Worm (Caenorhabditis elegans) whole organism, young adult: ENCODE measurements around the gene C49F5.7.
A peak's percentile ranks its signal among the peaks of the same experiment; 100 is the strongest.

Experiments
- B0035.1 ChIP-seq: sonication (generic microtip); optimal IDR thresholded peaks from 2 replicates; lab custom pipeline; 2016; ENCODE audit warnings: missing genetic modification characterization, mild to moderate bottlenecking, missing compliant biosample characterization, missing genotype, missing genetic modification reagents
- D2030.7 ChIP-seq: fragments of 200-800 bp; sonication (Bioruptor generic); IDR thresholded peaks from 2 replicates; pipeline ENCODE4 v1.3.6; 2022; ENCODE audit warnings: missing genetic modification reagents, missing genetic modification characterization, missing compliant biosample characterization
- F57A8.1 ChIP-seq: fragments of 200-800 bp; sonication (Bioruptor generic); optimal IDR thresholded peaks from 2 replicates; lab custom pipeline; 2018; ENCODE audit warnings: mild to moderate bottlenecking, missing genetic modification characterization, moderate library complexity, missing compliant biosample characterization
- F57C9.4 ChIP-seq: sonication (generic microtip); optimal IDR thresholded peaks from 2 replicates; lab custom pipeline; 2017; ENCODE audit warnings: mild to moderate bottlenecking, missing genetic modification characterization, missing compliant biosample characterization
- T07F8.4 ChIP-seq: sonication (generic microtip); optimal IDR thresholded peaks from 2 replicates; lab custom pipeline; 2016; ENCODE audit warnings: mild to moderate bottlenecking, missing genetic modification characterization, moderate library complexity, missing compliant biosample characterization
- T26A5.8 ChIP-seq: sonication (generic microtip); optimal IDR thresholded peaks from 2 replicates; lab custom pipeline; 2016; ENCODE audit warnings: missing genetic modification characterization, missing compliant biosample characterization
- Y53G8AR.9 ChIP-seq: fragments of 200-800 bp; sonication (Bioruptor generic); conservative IDR thresholded peaks from 2 replicates; pipeline ENCODE4 v1.3.6; 2022; ENCODE audit warnings: missing genetic modification reagents, missing genetic modification characterization, missing compliant biosample characterization
- Y56A3A.18 ChIP-seq: fragments of 200-800 bp; sonication (Bioruptor generic); IDR thresholded peaks from 2 replicates; pipeline ENCODE4 v1.3.6; 2022; ENCODE audit warnings: missing genetic modification reagents, missing genetic modification characterization, missing compliant biosample characterization
- akir-1 ChIP-seq: fragments of 200-800 bp; sonication (Bioruptor generic); optimal IDR thresholded peaks from 2 replicates; lab custom pipeline; 2018; ENCODE audit warnings: mild to moderate bottlenecking, missing genetic modification characterization, moderate library complexity, missing compliant biosample characterization
- attf-5 ChIP-seq: fragments of 200-800 bp; sonication (Bioruptor generic); optimal IDR thresholded peaks from 2 replicates; lab custom pipeline; 2018; ENCODE audit warnings: mild to moderate bottlenecking, missing genetic modification characterization, missing compliant biosample characterization
- attf-6 ChIP-seq: fragments of 200-800 bp; sonication (Bioruptor generic); IDR thresholded peaks from 2 replicates; pipeline ENCODE4 v1.3.6; 2022; ENCODE audit warnings: missing genetic modification reagents, missing genetic modification characterization, missing compliant biosample characterization
- cebp-1 ChIP-seq, 2 experiments: fragments of 200-800 bp in 1 of 2; sonication (Bioruptor generic) in 1 of 2; sonication (generic microtip) in 1 of 2; IDR thresholded peaks in 1 of 2; optimal IDR thresholded peaks in 1 of 2; 2 replicates each; pipeline versions ENCODE4 v1.3.6 to Lab custom; 2017 to 2022; ENCODE audit warnings: missing compliant biosample characterization in 2 of 2, missing genetic modification characterization in 2 of 2, mild to moderate bottlenecking in 1 of 2, missing genetic modification reagents in 1 of 2, moderate library complexity in 1 of 2
- ceh-40 ChIP-seq: fragments of 200-800 bp; sonication (Bioruptor generic); IDR thresholded peaks from 2 replicates; pipeline ENCODE4 v1.3.6; 2022; ENCODE audit warnings: missing genetic modification characterization, missing compliant biosample characterization
- die-1 ChIP-seq: sonication (generic microtip); optimal IDR thresholded peaks from 2 replicates; lab custom pipeline; 2016; ENCODE audit warnings: missing genotype, mild to moderate bottlenecking, missing genetic modification characterization, missing compliant biosample characterization
- dox-1 ChIP-seq: fragments of 200-800 bp; sonication (Bioruptor generic); IDR thresholded peaks from 2 replicates; pipeline ENCODE4 v1.3.6; 2022; ENCODE audit warnings: missing genetic modification reagents, missing genetic modification characterization, missing compliant biosample characterization
- ekl-4 ChIP-seq: fragments of 200-800 bp; sonication (Bioruptor generic); IDR thresholded peaks from 2 replicates; pipeline ENCODE4 v1.3.6; 2022; ENCODE audit warnings: missing genetic modification reagents, missing genetic modification characterization, missing compliant biosample characterization
- hlh-26 ChIP-seq: fragments of 200-800 bp; sonication (Bioruptor generic); conservative IDR thresholded peaks from 2 replicates; pipeline ENCODE4 v1.3.6; 2022; ENCODE audit warnings: missing genetic modification reagents, missing genetic modification characterization, missing compliant biosample characterization
- hsf-1 ChIP-seq: fragments of 200-800 bp; sonication (Bioruptor generic); IDR thresholded peaks from 2 replicates; pipeline ENCODE4 v1.3.6; 2022; ENCODE audit warnings: missing genetic modification reagents, missing genetic modification characterization, missing compliant biosample characterization
- let-607 ChIP-seq, 2 experiments: fragments of 200-800 bp in 1 of 2; sonication (Bioruptor generic) in 1 of 2; sonication (generic microtip) in 1 of 2; optimal IDR thresholded peaks; 2 replicates each; lab custom pipeline; 2016 to 2018; ENCODE audit warnings: mild to moderate bottlenecking in 2 of 2, missing compliant biosample characterization in 2 of 2, missing genetic modification characterization in 2 of 2, moderate library complexity in 2 of 2, missing genotype in 1 of 2
- lin-35 ChIP-seq, 3 experiments: fragments of 150-350 bp in 2 of 3; sonication (generic microtip) in 1 of 3; optimal IDR thresholded peaks; 2 replicates each; lab custom pipeline; 2014 to 2018; ENCODE audit warnings: missing biosample characterization in 3 of 3, missing genetic modification characterization in 3 of 3, missing genetic modification reagents in 3 of 3
- lir-1 ChIP-seq: fragments of 200-800 bp; sonication (Bioruptor generic); conservative IDR thresholded peaks from 2 replicates; pipeline ENCODE4 v1.3.6; 2022; ENCODE audit warnings: missing genetic modification reagents, missing genetic modification characterization, missing compliant biosample characterization
- madf-10 ChIP-seq: sonication (generic microtip); optimal IDR thresholded peaks from 2 replicates; lab custom pipeline; 2016; ENCODE audit warnings: mild to moderate bottlenecking, missing genetic modification characterization, missing compliant biosample characterization
- nfya-1 ChIP-seq: sonication (generic microtip); optimal IDR thresholded peaks from 2 replicates; lab custom pipeline; 2017; ENCODE audit warnings: antibody characterized with exemption, missing compliant biosample characterization, missing genetic modification characterization, borderline replicate concordance; ENCODE audit not compliant: insufficient read depth
- nfya-2 ChIP-seq: fragments of 200-800 bp; sonication (Bioruptor generic); IDR thresholded peaks from 2 replicates; pipeline ENCODE4 v1.3.6; 2022; ENCODE audit warnings: missing genetic modification reagents, missing genetic modification characterization, missing compliant biosample characterization
- nhr-80 ChIP-seq: sonication (generic microtip); optimal IDR thresholded peaks from 2 replicates; lab custom pipeline; 2016; ENCODE audit warnings: missing genetic modification characterization, missing compliant biosample characterization
- nhr-90 ChIP-seq: sonication (generic microtip); optimal IDR thresholded peaks from 2 replicates; lab custom pipeline; 2016; ENCODE audit warnings: missing genotype, mild to moderate bottlenecking, missing genetic modification characterization, missing compliant biosample characterization
- rpc-1 ChIP-seq, 2 experiments: fragments of 150-350 bp in 1 of 2; sonication (generic microtip) in 1 of 2; optimal IDR thresholded peaks; 2 replicates each; lab custom pipeline; 2014 to 2018; ENCODE audit warnings: missing biosample characterization in 1 of 2, missing genetic modification characterization in 1 of 2, missing genetic modification reagents in 1 of 2, missing genotype in 1 of 2
- somi-1 ChIP-seq: fragments of 200-800 bp; sonication (Bioruptor generic); optimal IDR thresholded peaks from 2 replicates; lab custom pipeline; 2018; ENCODE audit warnings: mild to moderate bottlenecking, missing genetic modification characterization, missing compliant biosample characterization
- tbx-9 ChIP-seq: sonication (generic microtip); optimal IDR thresholded peaks from 2 replicates; lab custom pipeline; 2016; ENCODE audit warnings: borderline replicate concordance, missing genetic modification characterization, inconsistent platforms, missing compliant biosample characterization
- unc-130 ChIP-seq: sonication (generic microtip); optimal IDR thresholded peaks from 2 replicates; lab custom pipeline; 2016; ENCODE audit warnings: missing genetic modification reagents, missing genetic modification characterization, missing compliant biosample characterization
- xnd-1 ChIP-seq: sonication (generic microtip); optimal IDR thresholded peaks from 2 replicates; lab custom pipeline; 2016; ENCODE audit warnings: missing genotype, missing genetic modification reagents, missing genetic modification characterization, missing compliant biosample characterization
- ztf-18 ChIP-seq: sonication (generic microtip); optimal IDR thresholded peaks from 2 replicates; lab custom pipeline; 2016; ENCODE audit warnings: missing genotype, mild to moderate bottlenecking, missing genetic modification characterization, missing compliant biosample characterization
- ztf-3 ChIP-seq: fragments of 200-800 bp; sonication (Bioruptor generic); optimal IDR thresholded peaks from 2 replicates; lab custom pipeline; 2018; ENCODE audit warnings: mild to moderate bottlenecking, missing genetic modification characterization, missing compliant biosample characterization
- ztf-6 ChIP-seq: fragments of 200-800 bp; sonication (Bioruptor generic); IDR thresholded peaks from 2 replicates; pipeline ENCODE4 v1.3.6; 2022; ENCODE audit warnings: missing genetic modification reagents, missing genetic modification characterization, missing compliant biosample characterization

Gene C49F5.7

ce11 chrX:11993327-11993726 lies 1.3 kb upstream of the C49F5.7 start (continued):
- TF ChIP-seq ceh-40, result 0 out of 2 replicates have a peak, but pooled peaks have one; percentile 41
- TF ChIP-seq lin-35 (GFP tag; optimal IDR thresholded peaks at IDR 0.05; lab: Kevin White, UChicago), result peak in 1 of 3 experiments; percentile 24
- 0 out of 2 replicates have a peak, but pooled peaks have one; percentile 47 for TF ChIP-seq nfya-2 (GFP tag; lab: Robert Waterston, UW)
- TF ChIP-seq rpc-1 (optimal IDR thresholded peaks at IDR 0.05; lab: Kevin White, UChicago), result peak; percentile 70
- peak; percentile 81 for TF ChIP-seq rpc-1 (tag; optimal IDR thresholded peaks at IDR 0.05; lab: Kevin White, UChicago)
- no peak for TF ChIP-seq akir-1 (GFP tag; lab: Kevin White, UChicago)
- TF ChIP-seq ztf-18 (tag; lab: Kevin White, UChicago), result peak; percentile 56
- TF ChIP-seq, all 124 proteins: peak for 28

DNA sequence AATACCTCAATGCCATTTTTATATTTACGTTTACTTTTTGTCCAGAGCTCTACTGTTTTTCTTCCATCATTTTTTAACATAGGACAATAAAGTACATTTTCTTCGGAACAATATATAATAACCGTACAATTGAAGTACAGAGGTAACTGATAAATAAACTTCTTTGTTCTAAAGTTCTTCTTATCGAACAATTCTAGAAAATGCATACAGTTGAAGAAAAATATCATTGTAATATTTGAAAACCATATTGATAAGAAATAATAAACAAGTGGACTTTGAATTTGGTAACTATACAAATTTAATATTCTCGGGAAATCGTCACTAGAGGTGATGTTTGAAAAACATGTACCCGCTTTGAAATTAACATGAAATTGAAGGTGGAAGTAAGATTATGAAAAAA lies 2.0 kb downstream of the C49F5.7 start:
- TF ChIP-seq Y53G8AR.9 (0 out of 2 replicates have a peak, but pooled peaks have one; percentile 3), D2030.7 (GFP tag; lab: Robert Waterston, UW) (no peak), Y56A3A.18 (GFP tag; lab: Robert Waterston, UW) (no peak)

DNA sequence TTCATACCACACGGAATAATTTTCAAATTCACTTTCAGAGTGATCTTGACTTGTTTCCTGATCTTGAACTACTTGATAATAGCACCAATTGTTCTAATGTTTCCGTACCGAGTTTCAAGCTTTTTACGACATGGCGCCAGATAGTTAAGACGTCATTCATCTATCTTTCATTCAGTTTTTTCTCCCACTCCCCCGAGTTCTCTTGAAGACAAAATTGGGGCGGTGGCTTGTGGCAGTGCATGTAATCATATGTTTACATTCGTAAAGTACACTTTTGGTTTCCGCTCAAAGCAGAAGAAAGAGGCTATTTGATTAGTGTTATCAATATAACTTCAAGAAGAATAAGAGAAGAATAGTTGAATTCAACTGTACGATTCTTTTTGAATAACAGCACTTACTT lies 5.0 kb downstream of the C49F5.7 start:
- TF ChIP-seq T26A5.8 (tag; lab: Kevin White, UChicago) (no peak), F57A8.1 (GFP tag; lab: Kevin White, UChicago) (no peak), nhr-90 (tag; lab: Kevin White, UChicago) (no peak), ztf-3 (GFP tag; lab: Kevin White, UChicago) (no peak), F57C9.4 (tag; lab: Kevin White, UChicago) (no peak), attf-6 (GFP tag; lab: Robert Waterston, UW) (no peak), nhr-80 (tag; lab: Kevin White, UChicago) (peak; percentile 68), ztf-6 (GFP tag; lab: Robert Waterston, UW) (no peak), unc-130 (GFP tag; lab: Kevin White, UChicago) (no peak)
- TF ChIP-seq, all 124 proteins: peak for 1

ce11 chrX:12001600-12001999 lies 7.0 kb downstream of the C49F5.7 start:
- TF ChIP-seq dox-1 (GFP tag; lab: Robert Waterston, UW), result peak; percentile 48; the same call in 1 of the 2 replicates
- peak; percentile 40 to 52 for TF ChIP-seq let-607 (tag; optimal IDR thresholded peaks at IDR 0.05; lab: Kevin White, UChicago)
- no peak for TF ChIP-seq akir-1 (GFP tag; lab: Kevin White, UChicago)
- peak; percentile 83 for TF ChIP-seq nhr-80 (tag; lab: Kevin White, UChicago)

ce11 chrX:12003969-12004368 lies 9.4 kb downstream of the C49F5.7 start:
- TF ChIP-seq cebp-1 (GFP tag; IDR thresholded peaks at IDR 0.05; lab: Robert Waterston, UW) (peak; percentile 57; the same call in 1 of the 2 replicates), cebp-1 (tag; optimal IDR thresholded peaks at IDR 0.05; lab: Kevin White, UChicago) (peak; percentile 77), lir-1 (GFP tag; lab: Robert Waterston, UW) (no peak), madf-10 (tag; lab: Kevin White, UChicago) (no peak), nhr-80 (tag; lab: Kevin White, UChicago) (peak; percentile 51), B0035.1 (tag; lab: Kevin White, UChicago) (no peak), ekl-4 (GFP tag; lab: Robert Waterston, UW) (no peak), hlh-26 (GFP tag; lab: Robert Waterston, UW) (no peak), somi-1 (GFP tag; lab: Kevin White, UChicago) (no peak), xnd-1 (tag; lab: Kevin White, UChicago) (no peak), hsf-1 (GFP tag; lab: Robert Waterston, UW) (no peak), tbx-9 (tag; lab: Kevin White, UChicago) (no peak), die-1 (tag; lab: Kevin White, UChicago) (no peak), attf-5 (GFP tag; lab: Kevin White, UChicago) (no peak), Y53G8AR.9 (no peak), T07F8.4 (no peak), nfya-1 (tag; lab: Kevin White, UChicago) (no peak)
